Fruit fly (Drosophila melanogaster): ENCODE results near the gene CG14142.

- no peak for TF ChIP-seq pan (optimal IDR thresholded peaks at IDR 0.05)
- no peak for TF ChIP-seq usp (GFP tag; optimal IDR thresholded peaks at IDR 0.05)
- TF ChIP-seq CG8478 (optimal IDR thresholded peaks at IDR 0.05) = no peak
- no peak for TF ChIP-seq EcR (GFP tag; optimal IDR thresholded peaks at IDR 0.05)
These were observed 41.3 kb downstream of the CG14142 start, which contains the start of gene CG42671 for dm6 chr3L:11214406-11215243.
